Fruit fly (Drosophila melanogaster) whole organism, embryonic: ENCODE results near the gene CG6962.
A peak's percentile ranks its signal among the peaks of the same experiment; 100 is the strongest.

ENCODE experiments used
- Ada2b ChIP-seq: fragments of 200-800 bp; sonication (Bioruptor generic); IDR thresholded peaks from 2 replicates; pipeline ENCODE4 v1.3.6; 2022; ENCODE audit warnings: missing biosample characterization, missing genetic modification characterization
- CG10654 ChIP-seq: fragments of 200-800 bp; sonication (Bioruptor generic); optimal IDR thresholded peaks from 2 replicates; lab custom pipeline; 2016; ENCODE audit warnings: missing biosample characterization, missing genetic modification characterization
- CG10979 ChIP-seq: fragments of 200-800 bp; sonication (Bioruptor generic); optimal IDR thresholded peaks from 2 replicates; lab custom pipeline; 2018; ENCODE audit warnings: missing biosample characterization, mild to moderate bottlenecking, missing genetic modification characterization, moderate library complexity
- CG12219 ChIP-seq: fragments of 200-800 bp; sonication (Bioruptor generic); optimal IDR thresholded peaks from 3 replicates; lab custom pipeline; 2018; ENCODE audit warnings: missing biosample characterization, mild to moderate bottlenecking, missing genetic modification characterization
- CG12236 ChIP-seq: fragments of 200-800 bp; sonication (Bioruptor generic); optimal IDR thresholded peaks from 2 replicates; lab custom pipeline; 2016; ENCODE audit warnings: missing biosample characterization, missing genetic modification characterization
- CG12391 ChIP-seq: fragments of 200-800 bp; sonication (Bioruptor generic); optimal IDR thresholded peaks from 3 replicates; lab custom pipeline; 2018; ENCODE audit warnings: missing biosample characterization, mild to moderate bottlenecking, missing genetic modification characterization, moderate library complexity
- CG13123 ChIP-seq: fragments of 200-800 bp; sonication (Bioruptor generic); optimal IDR thresholded peaks from 2 replicates; lab custom pipeline; 2016; ENCODE audit warnings: missing biosample characterization, missing genetic modification characterization
- CG13775 ChIP-seq: fragments of 200-800 bp; sonication (Bioruptor generic); optimal IDR thresholded peaks from 3 replicates; lab custom pipeline; 2017; ENCODE audit warnings: missing biosample characterization, mild to moderate bottlenecking, missing genetic modification characterization
- CG17568 ChIP-seq: fragments of 200-800 bp; sonication (Bioruptor generic); optimal IDR thresholded peaks from 2 replicates; lab custom pipeline; 2018; ENCODE audit warnings: missing biosample characterization, mild to moderate bottlenecking, missing genetic modification characterization, moderate library complexity
- CG2116 ChIP-seq: fragments of 200-800 bp; sonication (Bioruptor generic); optimal IDR thresholded peaks from 3 replicates; lab custom pipeline; 2018; ENCODE audit warnings: missing biosample characterization, mild to moderate bottlenecking, missing genetic modification characterization
- CG2875 ChIP-seq: fragments of 200-800 bp; sonication (Bioruptor generic); optimal IDR thresholded peaks from 2 replicates; lab custom pipeline; 2017; ENCODE audit warnings: missing biosample characterization, mild to moderate bottlenecking, missing genetic modification characterization, missing genetic modification reagents
- CG2889 ChIP-seq: fragments of 200-800 bp; sonication (Bioruptor generic); IDR thresholded peaks from 3 replicates; pipeline ENCODE4 v1.3.6; 2022; ENCODE audit warnings: missing biosample characterization, missing genetic modification characterization
- CG31388 ChIP-seq: fragments of 200-800 bp; sonication (Bioruptor generic); optimal IDR thresholded peaks from 2 replicates; lab custom pipeline; 2016; ENCODE audit warnings: missing biosample characterization, missing genetic modification characterization
- CG3163 ChIP-seq: fragments of 200-800 bp; sonication (Bioruptor generic); optimal IDR thresholded peaks from 3 replicates; lab custom pipeline; 2016; ENCODE audit warnings: missing biosample characterization, missing genetic modification characterization
- CG32532 ChIP-seq: fragments of 200-800 bp; sonication (Bioruptor generic); IDR thresholded peaks from 2 replicates; pipeline ENCODE4 v1.3.6; 2022; ENCODE audit warnings: missing biosample characterization, missing genetic modification characterization
- CG4328 ChIP-seq: fragments of 200-800 bp; sonication (Bioruptor generic); optimal IDR thresholded peaks from 3 replicates; lab custom pipeline; 2017; ENCODE audit warnings: missing biosample characterization, missing genetic modification reagents, missing genetic modification characterization
- CG4360 ChIP-seq: fragments of 200-800 bp; sonication (Bioruptor generic); IDR thresholded peaks from 2 replicates; pipeline ENCODE4 v1.3.6; 2022; ENCODE audit warnings: missing biosample characterization, missing genetic modification characterization
- CG6175 ChIP-seq: fragments of 200-800 bp; sonication (Bioruptor generic); IDR thresholded peaks from 3 replicates; pipeline ENCODE4 v1.3.6; 2022; ENCODE audit warnings: missing biosample characterization, missing genetic modification characterization
- CG6765 ChIP-seq: fragments of 200-800 bp; sonication (Bioruptor generic); optimal IDR thresholded peaks from 3 replicates; lab custom pipeline; 2017; ENCODE audit warnings: missing biosample characterization, mild to moderate bottlenecking, missing genetic modification characterization
- CG6791 ChIP-seq: fragments of 200-800 bp; sonication (Bioruptor generic); IDR thresholded peaks from 3 replicates; pipeline ENCODE4 v1.3.6; 2022; ENCODE audit warnings: missing biosample characterization, missing genetic modification characterization; ENCODE audit not compliant: partially characterized antibody
- CG8281 ChIP-seq: fragments of 200-800 bp; sonication (Bioruptor generic); optimal IDR thresholded peaks from 2 replicates; lab custom pipeline; 2018; ENCODE audit warnings: missing biosample characterization, mild to moderate bottlenecking, missing genetic modification characterization, moderate library complexity
- CG8359 ChIP-seq: fragments of 200-800 bp; sonication (Bioruptor generic); optimal IDR thresholded peaks from 2 replicates; lab custom pipeline; 2017; ENCODE audit warnings: missing biosample characterization, mild to moderate bottlenecking, missing genetic modification characterization, borderline replicate concordance
- D ChIP-seq, 2 experiments: fragments of 200-800 bp in 1 of 2; fragments of >200 bp in 1 of 2; sonication (Bioruptor generic) in 1 of 2; optimal IDR thresholded peaks; 2 replicates in 1 of 2; 3 replicates in 1 of 2; lab custom pipeline; 2017; ENCODE audit warnings: mild to moderate bottlenecking in 1 of 2, missing biosample characterization in 1 of 2, missing genetic modification characterization in 1 of 2, missing genetic modification reagents in 1 of 2
- Dip3 ChIP-seq: fragments of 200-800 bp; sonication (Bioruptor generic); optimal IDR thresholded peaks from 3 replicates; lab custom pipeline; 2016; ENCODE audit warnings: missing biosample characterization, missing genetic modification characterization
- Eip74EF ChIP-seq, 2 experiments: fragments of 200-800 bp in 1 of 2; fragments of >200 bp in 1 of 2; sonication (Bioruptor generic) in 1 of 2; optimal IDR thresholded peaks; 2 replicates each; lab custom pipeline; 2017 to 2019; ENCODE audit warnings: missing biosample characterization in 2 of 2, missing genetic modification characterization in 2 of 2, mild to moderate bottlenecking in 1 of 2, moderate library complexity in 1 of 2
- GATAe ChIP-seq: fragments of 200-800 bp; sonication (Bioruptor generic); conservative IDR thresholded peaks from 2 replicates; pipeline ENCODE4 v1.3.6; 2022; ENCODE audit warnings: missing biosample characterization, missing genetic modification characterization
- Hr3 ChIP-seq: fragments of 200-800 bp; sonication (Bioruptor generic); optimal IDR thresholded peaks from 3 replicates; lab custom pipeline; 2016; ENCODE audit warnings: missing biosample characterization, missing genetic modification characterization
- Hr39 ChIP-seq: fragments of >200 bp; optimal IDR thresholded peaks from 2 replicates; lab custom pipeline; 2017
- Jarid2 ChIP-seq: fragments of 200-800 bp; sonication (Bioruptor generic); optimal IDR thresholded peaks from 3 replicates; lab custom pipeline; 2017; ENCODE audit warnings: mild to moderate bottlenecking, missing biosample characterization, missing genetic modification reagents, missing genetic modification characterization
- NFAT ChIP-seq: fragments of 200-800 bp; sonication (Bioruptor generic); IDR thresholded peaks from 2 replicates; pipeline ENCODE4 v1.3.6; 2022; ENCODE audit warnings: missing biosample characterization, missing genetic modification characterization
- Rfx ChIP-seq: fragments of 200-800 bp; sonication (Bioruptor generic); IDR thresholded peaks from 2 replicates; pipeline ENCODE4 v1.3.6; 2022; ENCODE audit warnings: missing biosample characterization, missing genetic modification characterization
- al ChIP-seq: fragments of 200-800 bp; sonication (Bioruptor generic); IDR thresholded peaks from 2 replicates; pipeline ENCODE4 v1.3.6; 2022; ENCODE audit warnings: missing biosample characterization, missing genetic modification characterization
- aop ChIP-seq: fragments of 200-800 bp; sonication (Bioruptor generic); IDR thresholded peaks from 2 replicates; pipeline ENCODE4 v1.3.6; 2022; ENCODE audit warnings: missing biosample characterization, missing genetic modification characterization
- ase ChIP-seq: fragments of 200-800 bp; sonication (Bioruptor generic); IDR thresholded peaks from 3 replicates; pipeline ENCODE4 v1.3.6; 2022; ENCODE audit warnings: missing biosample characterization, missing genetic modification characterization
- cwo ChIP-seq: fragments of 200-800 bp; sonication (Bioruptor generic); optimal IDR thresholded peaks from 3 replicates; lab custom pipeline; 2017; ENCODE audit warnings: missing biosample characterization, missing genetic modification characterization, mild to moderate bottlenecking, moderate library complexity, missing genetic modification reagents
- en ChIP-seq: fragments of 200-800 bp; sonication (Bioruptor generic); optimal IDR thresholded peaks from 2 replicates; lab custom pipeline; 2016; ENCODE audit warnings: missing biosample characterization, missing genetic modification characterization
- eyg ChIP-seq: fragments of 200-800 bp; sonication (Bioruptor generic); optimal IDR thresholded peaks from 3 replicates; lab custom pipeline; 2016; ENCODE audit warnings: missing biosample characterization, missing genetic modification characterization
- gcm2 ChIP-seq: fragments of 200-800 bp; sonication (Bioruptor generic); optimal IDR thresholded peaks from 2 replicates; lab custom pipeline; 2016; ENCODE audit warnings: missing biosample characterization, missing genetic modification characterization
- hbn ChIP-seq: fragments of 200-800 bp; sonication (Bioruptor generic); IDR thresholded peaks from 2 replicates; pipeline ENCODE4 v1.3.6; 2022; ENCODE audit warnings: missing biosample characterization, missing genetic modification characterization; ENCODE audit not compliant: partially characterized antibody
- ind ChIP-seq: fragments of 200-800 bp; sonication (Bioruptor generic); optimal IDR thresholded peaks from 3 replicates; lab custom pipeline; 2016; ENCODE audit warnings: missing biosample characterization, missing genetic modification characterization
- lov ChIP-seq, 2 experiments: fragments of 200-800 bp in 1 of 2; fragments of >200 bp in 1 of 2; sonication (Bioruptor generic) in 1 of 2; IDR thresholded peaks in 1 of 2; optimal IDR thresholded peaks in 1 of 2; 2 replicates in 1 of 2; 3 replicates in 1 of 2; pipeline versions ENCODE4 v1.3.6 to Lab custom; 2017 to 2022; ENCODE audit warnings: missing biosample characterization in 1 of 2, missing genetic modification characterization in 1 of 2
- odd ChIP-seq: fragments of 200-800 bp; sonication (Bioruptor generic); optimal IDR thresholded peaks from 2 replicates; lab custom pipeline; 2017; ENCODE audit warnings: missing biosample characterization, mild to moderate bottlenecking, missing genetic modification characterization
- otp ChIP-seq: fragments of 200-800 bp; sonication (Bioruptor generic); IDR thresholded peaks from 3 replicates; pipeline ENCODE4, ENCODE4 v1.3.6; 2022; ENCODE audit warnings: missing biosample characterization, missing genetic modification characterization
- sug ChIP-seq: fragments of 200-800 bp; optimal IDR thresholded peaks from 2 replicates; lab custom pipeline; 2019; ENCODE audit warnings: missing biosample characterization, mild to moderate bottlenecking, missing genetic modification characterization, moderate library complexity
- tll ChIP-seq, 2 experiments: fragments of 200-800 bp in 1 of 2; fragments of >200 bp in 1 of 2; sonication (Bioruptor generic) in 1 of 2; optimal IDR thresholded peaks; 2 replicates each; lab custom pipeline; 2017 to 2019; ENCODE audit warnings: missing biosample characterization in 2 of 2, missing genetic modification characterization in 2 of 2, mild to moderate bottlenecking in 1 of 2, moderate library complexity in 1 of 2
- usp ChIP-seq: fragments of >200 bp; optimal IDR thresholded peaks from 2 replicates; lab custom pipeline; 2017; ENCODE audit warnings: missing biosample characterization, missing genetic modification characterization
- wek ChIP-seq: fragments of 200-800 bp; sonication (Bioruptor generic); optimal IDR thresholded peaks from 3 replicates; lab custom pipeline; 2018; ENCODE audit warnings: missing biosample characterization, mild to moderate bottlenecking, missing genetic modification characterization, moderate library complexity

The CG6962 gene

dm6 chr3R:11849378-11850249 is 32.7 kb downstream of the CG6962 start (continued):
- TF ChIP-seq CG8281 (tag; lab: Kevin White, UChicago) = peak; percentile 79
- no peak for TF ChIP-seq usp
- no peak for TF ChIP-seq GATAe (GFP tag; lab: Robert Waterston, UW)
- TF ChIP-seq sug (tag; lab: Kevin White, UChicago) = peak; percentile 33
- TF ChIP-seq ind (GFP tag; lab: Kevin White, UChicago) = peak; percentile 89
- no peak for TF ChIP-seq lov (optimal IDR thresholded peaks at IDR 0.05; lab: Kevin White, UChicago)
- peak; percentile 94 for TF ChIP-seq lov (GFP tag; IDR thresholded peaks at IDR 0.05; lab: Robert Waterston, UW)
- TF ChIP-seq CG2116 (GFP tag; lab: Kevin White, UChicago) = peak; percentile 47
- peak; percentile 78 for TF ChIP-seq CG8359 (GFP tag; lab: Kevin White, UChicago)
- TF ChIP-seq CG6765 (GFP tag; lab: Kevin White, UChicago) = no peak
- peak; percentile 24 for TF ChIP-seq Dip3 (GFP tag; lab: Kevin White, UChicago)
- TF ChIP-seq CG2875 = peak; percentile 96
- TF ChIP-seq Hr3 (GFP tag; lab: Kevin White, UChicago) = peak; percentile 87
- peak; percentile 62 for TF ChIP-seq Jarid2 (GFP tag; lab: Kevin White, UChicago)
- peak; percentile 90 for TF ChIP-seq CG12391 (tag; lab: Kevin White, UChicago)
- no peak for TF ChIP-seq hbn (GFP tag; lab: Robert Waterston, UW)
- TF ChIP-seq CG12219 (GFP tag; lab: Kevin White, UChicago) = peak; percentile 87
- TF ChIP-seq en (GFP tag; lab: Kevin White, UChicago) = peak; percentile 78
- TF ChIP-seq CG13123 = peak; percentile 88
- TF ChIP-seq Rfx (GFP tag; lab: Robert Waterston, UW) = 0 out of 2 replicates have a peak, but pooled peaks have one; percentile 32
- TF ChIP-seq CG32532 = peak; percentile 14; the same call in 1 of the 2 replicates
- TF ChIP-seq otp = peak; percentile 91
- peak; percentile 94 for TF ChIP-seq CG10654 (GFP tag; lab: Kevin White, UChicago)
- peak; percentile 36; the same call in 1 of the 2 replicates for TF ChIP-seq NFAT (GFP tag; lab: Robert Waterston, UW)
- peak; percentile 75 for TF ChIP-seq Ada2b (GFP tag; lab: Robert Waterston, UW)
- peak; percentile 82 for TF ChIP-seq CG12236 (GFP tag; lab: Kevin White, UChicago)
- TF ChIP-seq CG4360 (GFP tag; lab: Robert Waterston, UW) = peak; percentile 78
- TF ChIP-seq odd = peak; percentile 67
- TF ChIP-seq gcm2 = peak; percentile 76
- TF ChIP-seq aop (GFP tag; lab: Robert Waterston, UW) = no peak; the same call in none of the 2 replicates
- peak; percentile 74 for TF ChIP-seq CG4328 (GFP tag; lab: Kevin White, UChicago)
- peak; percentile 81 for TF ChIP-seq wek (GFP tag; lab: Kevin White, UChicago)
- TF ChIP-seq ase (GFP tag; lab: Robert Waterston, UW) = peak; percentile 90
- TF ChIP-seq cwo (GFP tag; lab: Kevin White, UChicago) = peak; percentile 58
- peak in 1 of 2 experiments; percentile 89 for TF ChIP-seq Eip74EF (GFP tag; optimal IDR thresholded peaks at IDR 0.05; lab: Kevin White, UChicago)
- TF ChIP-seq D (optimal IDR thresholded peaks at IDR 0.05; lab: Kevin White, UChicago) = no peak
- peak; percentile 96 for TF ChIP-seq D (GFP tag; optimal IDR thresholded peaks at IDR 0.05; lab: Kevin White, UChicago)
- peak; percentile 67 for TF ChIP-seq CG13775 (GFP tag; lab: Kevin White, UChicago)
- TF ChIP-seq al (GFP tag; lab: Robert Waterston, UW) = no peak
- TF ChIP-seq CG6175 (GFP tag; lab: Robert Waterston, UW) = no peak; the same call in 2 of the 3 replicates
- peak; percentile 31; the same call in 1 of the 3 replicates for TF ChIP-seq CG2889 (GFP tag; lab: Robert Waterston, UW)
- no peak; the same call in 2 of the 3 replicates for TF ChIP-seq CG6791 (GFP tag; lab: Robert Waterston, UW)
- no peak for TF ChIP-seq tll (GFP tag; optimal IDR thresholded peaks at IDR 0.05; lab: Kevin White, UChicago)
- TF ChIP-seq eyg (GFP tag; lab: Kevin White, UChicago) = peak; percentile 77
- peak; percentile 95 for TF ChIP-seq CG10979 (tag; lab: Kevin White, UChicago)
- TF ChIP-seq CG31388 (GFP tag; lab: Kevin White, UChicago) = peak; percentile 84
- TF ChIP-seq Hr39 = no peak
- peak; percentile 59 for TF ChIP-seq CG3163 (GFP tag; lab: Kevin White, UChicago)
- TF ChIP-seq CG17568 (GFP tag; lab: Kevin White, UChicago) = peak; percentile 75
